Fruit fly (Drosophila melanogaster): ENCODE measurements around the gene Usp32.

Gene Usp32

dm6 chr3L:19908201-19909127 is 37.5 kb downstream of the Usp32 start (continued):
- TF ChIP-seq al (GFP tag; IDR thresholded peaks at IDR 0.05) (no peak), CG17359 (tag; optimal IDR thresholded peaks at IDR 0.05) (no peak), row (GFP tag; IDR thresholded peaks at IDR 0.05) (no peak), CG12236 (GFP tag; optimal IDR thresholded peaks at IDR 0.05) (no peak), en (GFP tag; optimal IDR thresholded peaks at IDR 0.05) (no peak), stwl (tag; optimal IDR thresholded peaks at IDR 0.05) (no peak), pzg (GFP tag; optimal IDR thresholded peaks at IDR 0.05) (no peak), sr (GFP tag; IDR thresholded peaks at IDR 0.05) (peak; percentile 96), nau (GFP tag; optimal IDR thresholded peaks at IDR 0.05) (peak; percentile 75), CG10209 (GFP tag; optimal IDR thresholded peaks at IDR 0.05) (no peak), CG7963 (GFP tag; IDR thresholded peaks at IDR 0.05; ENCODE audit: partially characterized antibody) (no peak), vvl (GFP tag; IDR thresholded peaks at IDR 0.05) (peak; percentile 76), CG8388 (GFP tag; optimal IDR thresholded peaks at IDR 0.05) (no peak), Dll (GFP tag; IDR thresholded peaks at IDR 0.05; ENCODE audit: partially characterized antibody) (no peak), Nf-YC (tag; optimal IDR thresholded peaks at IDR 0.05) (no peak), dm (GFP tag; optimal IDR thresholded peaks at IDR 0.05) (no peak), ssp (GFP tag; IDR thresholded peaks at IDR 0.05) (no peak), CG16863 (GFP tag; optimal IDR thresholded peaks at IDR 0.05) (no peak), CG8924 (tag; optimal IDR thresholded peaks at IDR 0.05) (no peak), ken (GFP tag; IDR thresholded peaks at IDR 0.05) (no peak), trem (tag; optimal IDR thresholded peaks at IDR 0.05) (no peak), CTCF (GFP tag; optimal IDR thresholded peaks at IDR 0.05) (no peak), ab (GFP tag; optimal IDR thresholded peaks at IDR 0.05) (no peak), CG10543 (GFP tag; optimal IDR thresholded peaks at IDR 0.05) (peak; percentile 12), CG31388 (GFP tag; optimal IDR thresholded peaks at IDR 0.05) (no peak), chif (GFP tag; optimal IDR thresholded peaks at IDR 0.05) (no peak), CG6854 (GFP tag; optimal IDR thresholded peaks at IDR 0.05) (no peak), D (optimal IDR thresholded peaks at IDR 0.05) (peak; percentile 68), D (GFP tag; optimal IDR thresholded peaks at IDR 0.05) (no peak), CHES-1-like (GFP tag; optimal IDR thresholded peaks at IDR 0.05) (no peak), nerfin-1 (tag; optimal IDR thresholded peaks at IDR 0.05) (peak; percentile 72), Dbx (GFP tag; IDR thresholded peaks at IDR 0.05) (0 out of 3 replicates have a peak, but pooled peaks have one; percentile 14), mirr (GFP tag; optimal IDR thresholded peaks at IDR 0.05) (no peak), Pdp1 (GFP tag; optimal IDR thresholded peaks at IDR 0.05) (peak in 1 of 2 experiments; percentile 95), CG12942 (GFP tag; optimal IDR thresholded peaks at IDR 0.05) (no peak), ci (GFP tag; IDR thresholded peaks at IDR 0.05) (peak; percentile 35; the same call in 2 of the 3 replicates), ftz-f1 (GFP tag; optimal IDR thresholded peaks at IDR 0.05) (peak; percentile 38), Lim3 (GFP tag; IDR thresholded peaks at IDR 0.05) (no peak), CG7745 (tag; optimal IDR thresholded peaks at IDR 0.05) (no peak), CG6791 (GFP tag; IDR thresholded peaks at IDR 0.05; ENCODE audit: partially characterized antibody) (no peak), Antp (GFP tag; optimal IDR thresholded peaks at IDR 0.05) (no peak), CG7928 (GFP tag; optimal IDR thresholded peaks at IDR 0.05) (no peak), Hr78 (GFP tag; optimal IDR thresholded peaks at IDR 0.05) (no peak), CG18262 (tag; optimal IDR thresholded peaks at IDR 0.05) (no peak), sima (GFP tag; optimal IDR thresholded peaks at IDR 0.05) (no peak), onecut (GFP tag; IDR thresholded peaks at IDR 0.05) (peak; percentile 86), CG18764 (GFP tag; optimal IDR thresholded peaks at IDR 0.05) (no peak), chinmo (GFP tag; IDR thresholded peaks at IDR 0.05; ENCODE audit: partially characterized antibody) (peak; percentile 71; the same call in 3 of the 4 replicates), Trl (optimal IDR thresholded peaks at IDR 0.05) (peak; percentile 78 to 79), Trl (GFP tag; optimal IDR thresholded peaks at IDR 0.05) (peak; percentile 15)

Data from whole organism, embryonic.